Fruit fly (Drosophila melanogaster): ENCODE data around the gene Rpn7.

The Rpn7 gene

DNA sequence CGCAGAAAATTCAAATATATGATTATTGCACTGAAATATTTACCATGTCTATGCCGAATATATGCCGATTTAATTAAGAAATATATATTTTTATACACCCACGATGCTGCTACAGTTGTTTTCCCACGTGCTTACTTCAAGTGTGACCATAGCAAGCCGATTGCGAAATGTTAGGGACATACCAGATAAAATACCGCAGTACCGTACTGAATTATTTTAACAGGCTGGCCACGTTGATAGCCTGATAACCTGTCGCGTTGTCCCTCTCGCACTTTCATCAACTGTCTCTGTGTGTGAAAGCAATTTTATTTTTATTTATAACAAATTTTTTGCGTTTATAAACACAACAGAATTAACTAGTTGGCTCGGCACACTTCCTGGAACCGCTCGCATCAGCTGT lies 40.9 kb downstream of the Rpn7 start, which contains the start of the genes Nop56 and mats:
Nop56 (minus strand) TSS at position 158 of the 400 bp plus-strand sequence.
mats (plus strand) TSS at position 251 of the 400 bp plus-strand sequence.
- TF ChIP-seq Hnf4 (GFP tag; optimal IDR thresholded peaks at IDR 0.05) (no peak), OdsH (GFP tag; optimal IDR thresholded peaks at IDR 0.05) (no peak), pan (optimal IDR thresholded peaks at IDR 0.05) (no peak), Hr83 (GFP tag; optimal IDR thresholded peaks at IDR 0.05; ENCODE audit: poor library complexity, severe bottlenecking) (no peak), Dif (GFP tag; optimal IDR thresholded peaks at IDR 0.05; ENCODE audit: partially characterized antibody) (peak; percentile 15), Mio (GFP tag; optimal IDR thresholded peaks at IDR 0.05) (no peak), dmrt93B (GFP tag; optimal IDR thresholded peaks at IDR 0.05) (no peak), Vsx2 (GFP tag; optimal IDR thresholded peaks at IDR 0.05; ENCODE audit: partially characterized antibody) (peak; percentile 55), foxo (GFP tag; optimal IDR thresholded peaks at IDR 0.05) (no peak), sage (GFP tag; optimal IDR thresholded peaks at IDR 0.05) (peak; percentile 31), rgr (GFP tag; optimal IDR thresholded peaks at IDR 0.05) (peak; percentile 55), jim (GFP tag; optimal IDR thresholded peaks at IDR 0.05) (no peak), ey (GFP tag; optimal IDR thresholded peaks at IDR 0.05) (no peak), h (GFP tag; optimal IDR thresholded peaks at IDR 0.05) (peak; percentile 51), GATAd (GFP tag; optimal IDR thresholded peaks at IDR 0.05) (no peak), N (GFP tag; optimal IDR thresholded peaks at IDR 0.05) (no peak), dsf (GFP tag; optimal IDR thresholded peaks at IDR 0.05; ENCODE audit: borderline replicate concordance) (no peak), woc (GFP tag; optimal IDR thresholded peaks at IDR 0.05) (no peak), Myc (optimal IDR thresholded peaks at IDR 0.05) (peak; percentile 79), psq (GFP tag; optimal IDR thresholded peaks at IDR 0.05) (no peak), Hr78 (GFP tag; optimal IDR thresholded peaks at IDR 0.05) (no peak), CG32264 (GFP tag; optimal IDR thresholded peaks at IDR 0.05) (no peak), usp (GFP tag; optimal IDR thresholded peaks at IDR 0.05) (no peak), dl (GFP tag; optimal IDR thresholded peaks at IDR 0.05; ENCODE audit: insufficient read depth in 1 of 2, partially characterized antibody in 2 of 2) (no peak), Dfd (GFP tag; optimal IDR thresholded peaks at IDR 0.05) (no peak), br (GFP tag; optimal IDR thresholded peaks at IDR 0.05) (peak; percentile 22), fru (GFP tag; optimal IDR thresholded peaks at IDR 0.05) (no peak), sv (GFP tag; optimal IDR thresholded peaks at IDR 0.05) (no peak), CrebA (GFP tag; optimal IDR thresholded peaks at IDR 0.05; ENCODE audit: borderline replicate concordance) (no peak), lola (GFP tag; optimal IDR thresholded peaks at IDR 0.05) (no peak), brk (GFP tag; optimal IDR thresholded peaks at IDR 0.05) (no peak), Sp1 (GFP tag; optimal IDR thresholded peaks at IDR 0.05) (peak; percentile 7), Rel (GFP tag; optimal IDR thresholded peaks at IDR 0.05) (no peak), Rel (tag; optimal IDR thresholded peaks at IDR 0.05) (peak; percentile 42), Jra (GFP tag; optimal IDR thresholded peaks at IDR 0.05) (no peak), Abd-B (GFP tag; optimal IDR thresholded peaks at IDR 0.05) (no peak), CG9705 (GFP tag; optimal IDR thresholded peaks at IDR 0.05) (no peak), HLH106 (tag; optimal IDR thresholded peaks at IDR 0.05) (no peak), tai (GFP tag; optimal IDR thresholded peaks at IDR 0.05) (no peak)

DNA sequence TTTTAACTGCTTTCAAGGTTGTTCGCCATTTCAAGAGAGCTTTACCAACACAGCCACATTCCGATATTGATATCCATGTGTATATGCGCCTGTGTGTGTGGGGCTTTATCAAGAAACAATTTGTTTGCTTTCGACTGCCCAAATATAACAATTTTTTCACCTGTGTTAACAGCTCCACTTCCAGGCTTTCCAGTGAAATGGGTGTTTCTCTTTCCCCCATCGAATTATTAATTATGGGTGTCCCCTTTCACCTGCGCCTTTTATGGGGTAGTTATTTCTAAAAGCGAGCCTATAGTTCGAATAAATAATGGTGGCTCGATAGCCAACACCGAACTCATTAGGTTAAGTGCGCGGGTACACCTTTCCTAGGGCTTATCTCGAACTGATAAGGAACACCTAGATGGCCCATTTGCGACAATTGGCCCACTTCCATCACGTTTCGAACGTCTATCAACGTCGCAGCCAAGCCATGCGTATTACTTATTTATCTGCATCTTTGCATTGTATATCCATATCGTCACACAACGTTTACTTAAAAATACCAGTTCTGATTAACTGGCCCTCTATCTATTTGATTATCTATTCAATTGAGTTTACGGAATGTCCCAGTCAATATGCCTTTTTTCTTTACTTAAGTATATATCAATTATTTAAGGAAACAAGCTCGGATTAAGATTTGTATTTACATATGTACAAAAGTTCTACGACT lies 49.8 kb downstream of the Rpn7 start:
- TF ChIP-seq foxo (GFP tag; optimal IDR thresholded peaks at IDR 0.05) = peak in 1 of 2 experiments; percentile 12
- no peak for TF ChIP-seq dmrt93B (GFP tag; optimal IDR thresholded peaks at IDR 0.05)
- TF ChIP-seq OdsH (GFP tag; optimal IDR thresholded peaks at IDR 0.05) = peak; percentile 59
- no peak for TF ChIP-seq Rel (GFP tag; optimal IDR thresholded peaks at IDR 0.05)
- TF ChIP-seq Rel (tag; optimal IDR thresholded peaks at IDR 0.05) = peak; percentile 33
- no peak for TF ChIP-seq sv (GFP tag; optimal IDR thresholded peaks at IDR 0.05)
- TF ChIP-seq sage (GFP tag; optimal IDR thresholded peaks at IDR 0.05) = peak; percentile 23
- peak; percentile 43 for TF ChIP-seq fru (GFP tag; optimal IDR thresholded peaks at IDR 0.05)
- TF ChIP-seq rgr (GFP tag; optimal IDR thresholded peaks at IDR 0.05) = peak; percentile 59
- TF ChIP-seq CG32264 (GFP tag; optimal IDR thresholded peaks at IDR 0.05) = no peak
- TF ChIP-seq Sp1 (GFP tag; optimal IDR thresholded peaks at IDR 0.05) = peak; percentile 34
- peak; percentile 57 for TF ChIP-seq h (GFP tag; optimal IDR thresholded peaks at IDR 0.05)
- TF ChIP-seq Hnf4 (GFP tag; optimal IDR thresholded peaks at IDR 0.05) = peak; percentile 58
- peak; percentile 91 for TF ChIP-seq Hr83 (GFP tag; optimal IDR thresholded peaks at IDR 0.05; ENCODE audit: poor library complexity, severe bottlenecking)
- TF ChIP-seq Jra (GFP tag; optimal IDR thresholded peaks at IDR 0.05) = no peak
- no peak for TF ChIP-seq GATAd (GFP tag; optimal IDR thresholded peaks at IDR 0.05)
- TF ChIP-seq br (GFP tag; optimal IDR thresholded peaks at IDR 0.05) = peak; percentile 49
- TF ChIP-seq Hr78 (GFP tag; optimal IDR thresholded peaks at IDR 0.05) = no peak
- no peak for TF ChIP-seq Dif (GFP tag; optimal IDR thresholded peaks at IDR 0.05; ENCODE audit: partially characterized antibody)

All from whole organism, wandering third instar larva.